Worm (Caenorhabditis elegans) whole organism, L3 larva: Measurements from ENCODE around the gene F59E11.2.

Experiments
- aly-2 ChIP-seq: fragments of 150-350 bp; optimal IDR thresholded peaks from 2 replicates; lab custom pipeline; 2014; ENCODE audit warnings: missing biosample characterization, missing genetic modification characterization
- daf-12 ChIP-seq: fragments of 150-350 bp; optimal IDR thresholded peaks from 2 replicates; lab custom pipeline; 2014; ENCODE audit warnings: missing biosample characterization, missing genetic modification reagents, missing genetic modification characterization
- elt-1 ChIP-seq: fragments of 150-350 bp; optimal IDR thresholded peaks from 2 replicates; lab custom pipeline; 2014; ENCODE audit warnings: missing biosample characterization, missing genetic modification characterization
- fos-1 ChIP-seq: fragments of 150-350 bp; optimal IDR thresholded peaks from 2 replicates; lab custom pipeline; 2014; ENCODE audit warnings: missing biosample characterization, missing genetic modification characterization
- nfya-1 ChIP-seq: sonication (generic microtip); optimal IDR thresholded peaks from 2 replicates; lab custom pipeline; 2017; ENCODE audit warnings: missing genetic modification characterization, mild to moderate bottlenecking, missing compliant biosample characterization, antibody characterized with exemption, moderate library complexity; ENCODE audit not compliant: insufficient read depth
- nhr-12 ChIP-seq: fragments of 150-350 bp; optimal IDR thresholded peaks from 2 replicates; lab custom pipeline; 2014; ENCODE audit warnings: missing biosample characterization, missing genetic modification characterization
- nhr-25 ChIP-seq: sonication (generic microtip); optimal IDR thresholded peaks from 2 replicates; lab custom pipeline; 2017; ENCODE audit warnings: missing biosample characterization, missing genetic modification characterization
- nhr-28 ChIP-seq: fragments of 150-350 bp; optimal IDR thresholded peaks from 2 replicates; lab custom pipeline; 2014; ENCODE audit warnings: missing biosample characterization, missing genetic modification characterization
- sea-2 ChIP-seq: fragments of 150-350 bp; sonication (generic microtip); optimal IDR thresholded peaks from 4 replicates; lab custom pipeline; 2014; ENCODE audit warnings: missing biosample characterization, missing genetic modification reagents, missing genetic modification characterization
- skn-1 ChIP-seq: fragments of 150-350 bp; optimal IDR thresholded peaks from 2 replicates; lab custom pipeline; 2014; ENCODE audit warnings: missing biosample characterization, missing genetic modification characterization
- snpc-4 ChIP-seq: fragments of 150-350 bp; optimal IDR thresholded peaks from 2 replicates; lab custom pipeline; 2014; ENCODE audit warnings: missing biosample characterization, missing genetic modification characterization
- unc-62 ChIP-seq: fragments of 150-350 bp; sonication (generic microtip); optimal IDR thresholded peaks from 4 replicates; lab custom pipeline; 2014; ENCODE audit warnings: missing biosample characterization, missing genetic modification reagents, missing genetic modification characterization
- zag-1 ChIP-seq: fragments of 150-350 bp; optimal IDR thresholded peaks from 2 replicates; lab custom pipeline; 2014; ENCODE audit warnings: missing biosample characterization, missing genetic modification characterization
- ztf-11 ChIP-seq: fragments of 150-350 bp; optimal IDR thresholded peaks from 2 replicates; lab custom pipeline; 2014; ENCODE audit warnings: missing biosample characterization, missing genetic modification characterization

- TF ChIP-seq snpc-4 (tag; lab: Kevin White, UChicago) (no peak), elt-1 (tag; lab: Kevin White, UChicago) (no peak), nhr-25 (tag; lab: Kevin White, UChicago) (peak; percentile 31), daf-12 (tag; lab: Kevin White, UChicago) (no peak), zag-1 (tag; lab: Kevin White, UChicago) (no peak), nhr-12 (tag; lab: Kevin White, UChicago) (no peak), skn-1 (tag; lab: Kevin White, UChicago) (no peak), nhr-28 (no peak), ztf-11 (no peak), unc-62 (GFP tag; lab: Kevin White, UChicago) (no peak), sea-2 (no peak), nfya-1 (no peak), aly-2 (tag; lab: Kevin White, UChicago) (no peak), fos-1 (tag; lab: Kevin White, UChicago) (no peak)
These were observed 26.3 kb upstream of the F59E11.2 start, which contains the start of gene nhr-143 for ce11 chrV:8974889-8975422.
